Fruit fly (Drosophila melanogaster) S2 (cell line): ENCODE results near the gene janB.

Experiments used
- CG8478 ChIP-seq: fragments of >200 bp; optimal IDR thresholded peaks from 2 replicates; lab custom pipeline; 2018
- CTCF ChIP-seq, 2 experiments: fragments of >200 bp; optimal IDR thresholded peaks; 2 replicates each; lab custom pipeline; 2018

DNA sequence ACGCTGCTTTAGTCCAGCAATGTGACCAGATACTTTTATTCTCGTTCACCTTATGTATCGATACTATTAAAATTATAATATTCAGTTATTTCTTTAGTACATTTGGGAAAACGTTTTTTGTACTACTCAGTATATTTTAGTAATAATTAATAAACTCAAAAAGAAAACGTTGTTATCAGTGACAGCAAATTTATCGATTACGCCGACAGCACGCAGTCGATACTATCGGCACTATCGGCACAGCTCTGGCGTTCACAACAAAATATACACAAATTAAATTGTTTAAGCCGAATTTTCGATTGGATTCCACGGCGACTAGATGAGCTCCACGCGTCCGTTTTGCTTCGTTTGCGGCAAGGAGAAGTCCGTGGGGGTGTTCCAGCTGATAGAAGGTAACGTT is 966 bp upstream of the janB start, which contains the start of the genes janA, Sry-alpha and Sry-beta:
- TF ChIP-seq CG8478 (no peak), CTCF (optimal IDR thresholded peaks at IDR 0.05; lab: Kevin White, UChicago) (no peak)
